Worm (Caenorhabditis elegans) whole organism, midembryonic: ENCODE measurements around the gene vnut-1.

Source experiments
- T22C8.4 ChIP-seq: fragments of 200-800 bp; sonication (Bioruptor generic); IDR thresholded peaks from 2 replicates; pipeline ENCODE4 v1.3.6; 2022; ENCODE audit warnings: missing genetic modification characterization, missing compliant biosample characterization
- cog-1 ChIP-seq: sonication (generic microtip); optimal IDR thresholded peaks from 2 replicates; lab custom pipeline; 2016; ENCODE audit warnings: missing genetic modification characterization, missing compliant biosample characterization
- flt-1 ChIP-seq: fragments of 200-800 bp; sonication (Bioruptor generic); IDR thresholded peaks from 2 replicates; pipeline ENCODE4 v1.3.6; 2022; ENCODE audit warnings: missing genetic modification characterization, missing compliant biosample characterization
- klf-2 ChIP-seq: fragments of 200-800 bp; sonication (Bioruptor generic); conservative IDR thresholded peaks from 2 replicates; pipeline ENCODE4 v1.3.6; 2022; ENCODE audit warnings: missing genetic modification reagents, missing genetic modification characterization, missing compliant biosample characterization
- med-1 ChIP-seq: sonication (generic microtip); optimal IDR thresholded peaks from 2 replicates; lab custom pipeline; 2017; ENCODE audit warnings: missing genetic modification characterization, mild to moderate bottlenecking, missing compliant biosample characterization, antibody characterized with exemption, missing genetic modification reagents; ENCODE audit not compliant: insufficient read depth
- ref-1 ChIP-seq: fragments of 200-800 bp; sonication (Bioruptor generic); conservative IDR thresholded peaks from 2 replicates; pipeline ENCODE4 v1.3.6; 2022; ENCODE audit warnings: missing genetic modification reagents, missing genetic modification characterization, missing compliant biosample characterization
- tab-1 ChIP-seq: fragments of 200-800 bp; sonication (Bioruptor generic); IDR thresholded peaks from 2 replicates; pipeline ENCODE4 v1.3.6; 2022; ENCODE audit warnings: missing genetic modification characterization, missing compliant biosample characterization
- ztf-23 ChIP-seq: fragments of 200-800 bp; sonication (Bioruptor generic); IDR thresholded peaks from 2 replicates; pipeline ENCODE4 v1.3.6; 2022; ENCODE audit warnings: missing genetic modification reagents, missing genetic modification characterization, missing compliant biosample characterization
- ztf-29 ChIP-seq: fragments of 200-800 bp; sonication (Bioruptor generic); IDR thresholded peaks from 2 replicates; pipeline ENCODE4 v1.3.6; 2022; ENCODE audit warnings: missing genetic modification reagents, missing genetic modification characterization, missing compliant biosample characterization

vnut-1 gene

DNA sequence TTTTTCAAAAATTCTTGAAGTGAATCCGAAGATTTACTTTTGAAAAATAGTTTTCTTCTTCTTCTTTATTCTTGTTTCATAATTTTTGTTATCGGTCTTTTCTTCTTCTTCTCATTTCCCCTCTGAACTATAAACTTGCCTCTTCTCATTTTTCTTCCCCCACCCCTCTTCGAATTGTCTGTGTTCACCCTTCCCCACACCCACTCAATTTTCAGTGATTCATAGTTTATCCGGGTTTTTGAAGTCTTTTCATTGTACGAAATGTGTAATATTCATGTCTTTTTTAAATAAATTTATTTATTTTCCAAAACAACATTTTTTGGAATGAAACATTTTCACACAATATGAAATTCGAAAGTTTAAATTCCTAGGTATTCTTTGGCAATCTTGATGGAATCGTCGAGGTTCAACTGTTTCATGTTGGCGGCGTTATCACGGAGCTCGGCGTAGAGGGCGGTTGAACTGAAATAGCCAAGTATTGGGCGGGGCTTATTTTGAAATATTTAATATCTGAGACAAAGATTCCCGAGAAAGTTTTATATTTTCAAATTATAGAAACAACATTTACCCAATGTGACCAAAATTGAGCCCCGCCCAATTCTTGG lies 3.1 kb downstream of the vnut-1 start:
- TF ChIP-seq klf-2 (no peak), ztf-23 (no peak), ref-1 (GFP tag; lab: Robert Waterston, UW) (no peak), flt-1 (GFP tag; lab: Robert Waterston, UW) (no peak), T22C8.4 (no peak), tab-1 (GFP tag; lab: Robert Waterston, UW) (no peak), ztf-29 (no peak), cog-1 (no peak), med-1 (GFP tag; lab: Kevin White, UChicago) (no peak)

DNA sequence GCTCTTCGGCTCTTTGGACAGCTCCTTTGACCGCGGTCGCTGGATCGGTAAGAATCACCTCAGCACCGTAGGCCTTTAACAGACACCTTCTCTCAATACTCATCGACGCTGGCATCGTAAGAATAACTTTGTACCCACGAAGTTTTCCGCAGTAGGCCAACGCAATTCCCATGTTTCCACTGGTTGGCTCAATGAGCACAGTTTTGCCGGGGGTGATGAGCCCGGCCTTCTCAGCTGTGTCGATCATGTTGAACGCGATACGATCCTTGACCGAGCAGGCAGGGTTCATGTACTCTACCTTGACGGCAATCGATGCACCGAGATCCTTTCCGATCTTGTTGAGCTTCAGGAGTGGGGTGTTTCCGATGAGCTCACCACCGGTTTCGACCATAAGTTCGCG lies 4.4 kb downstream of the vnut-1 start:
- TF ChIP-seq ztf-29: no peak
- TF ChIP-seq ztf-23: no peak
- TF ChIP-seq cog-1: no peak
- no peak for TF ChIP-seq tab-1 (GFP tag; lab: Robert Waterston, UW)
- no peak for TF ChIP-seq flt-1 (GFP tag; lab: Robert Waterston, UW)
- no peak for TF ChIP-seq T22C8.4
- no peak for TF ChIP-seq ref-1 (GFP tag; lab: Robert Waterston, UW)
- no peak for TF ChIP-seq med-1 (GFP tag; lab: Kevin White, UChicago)
- no peak for TF ChIP-seq klf-2

DNA sequence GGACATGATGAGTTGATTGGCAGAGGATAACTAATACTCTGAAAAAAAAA lies 4.6 kb downstream of the vnut-1 start, which contains the start of gene cysl-2:
Gene cysl-2 (minus strand): TSS at position 38 of the 50 bp plus-strand sequence.
- TF ChIP-seq T22C8.4 (no peak), med-1 (GFP tag; lab: Kevin White, UChicago) (no peak), cog-1 (no peak)

DNA sequence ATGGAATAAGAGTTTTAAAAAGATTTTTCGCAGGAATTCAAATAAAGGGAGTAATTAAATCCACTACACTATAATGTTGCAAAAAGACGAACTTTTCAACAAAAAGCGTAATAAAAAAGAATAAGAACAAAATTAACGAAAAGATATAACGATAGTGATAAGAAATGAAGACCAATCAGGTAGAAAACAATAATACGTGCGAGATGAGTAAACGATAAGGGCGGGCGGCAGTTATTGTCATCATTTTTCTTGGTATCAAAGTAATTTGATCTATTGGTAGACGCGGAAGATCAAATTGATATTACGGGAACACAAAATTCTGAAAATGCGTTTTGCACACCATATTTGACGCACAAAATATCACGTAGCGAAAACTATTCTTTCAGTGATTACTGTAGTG lies 4.9 kb downstream of the vnut-1 start:
- TF ChIP-seq cog-1 (no peak), ztf-29 (no peak), ref-1 (GFP tag; lab: Robert Waterston, UW) (no peak), T22C8.4 (no peak), tab-1 (GFP tag; lab: Robert Waterston, UW) (no peak), klf-2 (no peak), flt-1 (GFP tag; lab: Robert Waterston, UW) (no peak), med-1 (GFP tag; lab: Kevin White, UChicago) (no peak), ztf-23 (no peak)

DNA sequence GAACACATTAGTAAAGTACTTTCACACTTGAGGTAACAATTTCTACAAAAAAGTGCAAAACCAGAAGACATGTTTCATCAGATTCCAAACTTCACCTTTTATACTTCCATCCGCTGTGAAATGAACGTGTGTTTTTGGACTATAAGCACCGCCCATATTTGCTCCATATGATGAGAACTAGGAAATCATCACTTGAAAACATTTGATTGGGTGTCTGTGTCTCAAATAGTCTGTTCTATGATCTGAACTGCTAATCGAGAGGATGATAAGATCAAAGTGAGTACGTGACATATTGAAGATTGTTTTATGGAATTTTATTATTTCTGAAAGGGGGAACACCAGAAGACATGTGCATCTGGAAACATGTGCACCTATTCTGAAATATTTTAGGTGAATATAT lies 5.7 kb downstream of the vnut-1 start:
- TF ChIP-seq klf-2 (no peak), ztf-23 (no peak), ztf-29 (no peak), med-1 (GFP tag; lab: Kevin White, UChicago) (no peak), tab-1 (GFP tag; lab: Robert Waterston, UW) (no peak), T22C8.4 (no peak), flt-1 (GFP tag; lab: Robert Waterston, UW) (no peak), ref-1 (GFP tag; lab: Robert Waterston, UW) (no peak), cog-1 (no peak)

DNA sequence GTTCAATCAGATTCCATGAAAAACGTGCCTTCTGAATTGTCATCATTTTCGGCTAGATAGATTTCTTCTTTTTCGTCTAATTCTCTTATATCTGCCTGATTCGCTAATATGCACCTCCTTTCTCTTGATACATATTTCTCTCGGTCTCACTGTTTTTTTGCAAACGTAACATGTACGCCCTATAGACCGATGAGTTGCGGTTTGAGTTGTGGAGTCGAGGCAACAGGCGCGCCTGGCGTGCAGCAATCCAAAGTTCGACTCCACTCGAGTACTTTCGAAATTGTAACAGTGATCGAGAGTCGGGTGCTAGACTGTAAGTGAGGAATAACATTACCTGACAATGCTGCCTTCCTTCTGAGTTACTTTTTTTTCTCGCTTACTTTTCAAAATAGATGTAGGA lies 7.2 kb downstream of the vnut-1 start:
- TF ChIP-seq ztf-29 (peak; percentile 90), cog-1 (peak; percentile 92), ref-1 (GFP tag; lab: Robert Waterston, UW) (peak; percentile 82), flt-1 (GFP tag; lab: Robert Waterston, UW) (peak; percentile 96), klf-2 (peak; percentile 88), ztf-23 (peak; percentile 92), T22C8.4 (peak; percentile 87), med-1 (GFP tag; lab: Kevin White, UChicago) (peak; percentile 72), tab-1 (GFP tag; lab: Robert Waterston, UW) (peak; percentile 92)

DNA sequence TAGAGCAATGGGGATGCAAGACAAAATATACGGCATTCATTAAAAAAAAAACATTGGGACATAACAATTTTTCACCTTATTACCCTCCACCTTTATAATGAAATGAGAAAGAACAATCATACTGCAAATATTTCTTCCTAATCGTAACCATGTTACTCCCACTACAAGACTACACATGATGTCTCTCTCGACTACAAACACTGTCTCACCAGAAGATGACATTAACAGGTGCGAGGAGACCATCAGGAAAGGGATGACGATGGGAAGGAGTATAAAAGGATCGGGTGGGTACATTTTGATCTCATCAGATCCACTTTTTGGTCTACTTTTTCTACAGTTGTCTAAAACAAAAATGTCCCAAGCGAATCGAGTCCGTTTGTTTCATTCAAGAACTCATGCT lies 8.2 kb downstream of the vnut-1 start, which contains the start of gene dhs-8:
Gene dhs-8 (plus strand): TSS at position 179 of the 400 bp plus-strand sequence.
- no peak for TF ChIP-seq tab-1 (GFP tag; lab: Robert Waterston, UW)
- no peak for TF ChIP-seq flt-1 (GFP tag; lab: Robert Waterston, UW)
- TF ChIP-seq T22C8.4: no peak

DNA sequence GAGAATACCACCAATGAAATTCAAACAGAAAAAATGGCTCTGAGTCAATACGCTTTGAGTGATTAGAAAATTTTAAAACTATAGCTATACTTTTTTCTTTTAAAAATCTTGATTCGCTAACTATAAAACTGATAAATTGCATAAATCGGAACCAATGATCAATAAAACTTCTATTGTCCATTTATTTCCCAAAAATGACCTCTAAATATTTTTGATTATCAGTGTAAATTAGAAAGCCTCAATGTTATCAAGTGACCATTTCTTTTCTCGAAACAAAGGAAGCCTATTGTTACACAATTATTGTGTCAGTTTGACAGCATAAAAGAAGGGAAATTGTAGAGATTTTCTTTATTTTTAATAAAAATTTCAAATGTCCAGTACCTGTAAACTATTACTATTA lies 10.5 kb downstream of the vnut-1 start, which contains the start of gene K10H10.4:
Gene K10H10.4 (plus strand): TSS at position 301 of the 400 bp plus-strand sequence.
- no peak for TF ChIP-seq ztf-29
- TF ChIP-seq ztf-23: no peak
- TF ChIP-seq cog-1: no peak
- no peak for TF ChIP-seq tab-1 (GFP tag; lab: Robert Waterston, UW)
- no peak for TF ChIP-seq flt-1 (GFP tag; lab: Robert Waterston, UW)
- TF ChIP-seq T22C8.4: no peak

DNA sequence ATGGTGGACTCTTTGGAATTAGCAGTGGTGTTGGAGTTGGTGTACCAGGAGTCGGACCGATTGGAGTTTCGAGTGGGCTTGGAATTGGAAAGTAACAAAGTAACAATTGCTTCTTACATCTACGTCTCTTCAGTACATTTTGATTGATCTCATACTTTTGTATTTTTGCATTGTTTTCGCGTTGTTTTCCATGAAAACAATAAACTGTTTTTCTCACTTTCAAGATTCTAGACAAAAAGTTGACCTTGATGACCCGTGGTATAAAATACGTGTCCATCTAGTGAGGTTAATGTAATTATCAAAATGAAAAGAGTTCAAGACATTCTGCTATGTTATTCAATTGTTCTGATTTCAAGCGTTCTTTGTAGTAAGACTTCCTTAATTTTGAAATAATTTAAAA lies 11.8 kb downstream of the vnut-1 start, which contains the start of gene K10H10.5:
Gene K10H10.5 (plus strand): TSS at position 301 of the 400 bp plus-strand sequence.
- TF ChIP-seq ref-1 (GFP tag; lab: Robert Waterston, UW) (no peak), T22C8.4 (no peak), med-1 (GFP tag; lab: Kevin White, UChicago) (no peak), ztf-29 (no peak), cog-1 (no peak), klf-2 (no peak), flt-1 (GFP tag; lab: Robert Waterston, UW) (no peak), ztf-23 (no peak), tab-1 (GFP tag; lab: Robert Waterston, UW) (no peak)

DNA sequence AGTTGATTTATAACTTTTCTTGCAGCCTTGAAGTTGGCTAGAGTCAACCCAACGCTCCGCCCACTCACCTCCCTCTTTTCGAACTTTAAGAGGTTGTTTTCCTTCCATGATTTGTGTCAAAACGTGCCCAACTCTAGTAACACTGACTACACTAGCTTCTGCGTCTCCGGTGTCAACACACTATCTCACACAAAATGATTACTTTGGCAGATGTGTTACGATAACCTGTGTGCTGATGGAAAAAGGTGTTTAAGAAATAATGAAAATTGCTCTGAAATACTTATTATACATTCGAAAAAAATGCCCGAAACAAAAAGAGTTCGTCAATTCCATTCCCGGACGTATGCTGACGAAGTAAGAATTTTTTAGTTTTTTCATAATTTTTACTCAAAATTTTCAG lies 13.4 kb downstream of the vnut-1 start, which contains the start of gene K10H10.6:
Gene K10H10.6 (plus strand): TSS at position 301 of the 400 bp plus-strand sequence.
- no peak for TF ChIP-seq cog-1
- no peak for TF ChIP-seq T22C8.4

DNA sequence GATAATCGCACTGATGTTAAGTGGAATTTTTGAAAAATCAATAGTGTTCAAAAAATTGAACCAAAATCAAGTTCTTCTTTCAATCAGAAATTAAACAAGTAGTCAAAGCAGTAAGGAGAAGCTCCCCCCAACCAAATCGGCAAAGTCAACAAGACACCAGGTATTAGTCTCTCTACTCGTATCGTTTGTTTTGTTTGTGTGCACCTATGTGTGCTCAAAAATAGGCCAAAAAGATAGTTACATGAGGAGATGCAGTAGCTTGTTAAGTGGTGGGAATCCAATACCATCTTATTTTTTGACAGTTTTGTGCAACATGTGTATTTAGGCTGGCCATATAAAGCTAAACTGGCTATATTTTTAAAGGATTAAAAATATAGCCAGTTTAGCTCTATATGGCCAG lies 16.6 kb downstream of the vnut-1 start, which contains the start of gene K10H10.12:
Gene K10H10.12 (minus strand): TSS at position 101 of the 400 bp plus-strand sequence.
- TF ChIP-seq ztf-29 (no peak), med-1 (GFP tag; lab: Kevin White, UChicago) (no peak), tab-1 (GFP tag; lab: Robert Waterston, UW) (no peak), ztf-23 (no peak), T22C8.4 (no peak), klf-2 (no peak), flt-1 (GFP tag; lab: Robert Waterston, UW) (no peak), ref-1 (GFP tag; lab: Robert Waterston, UW) (no peak), cog-1 (no peak)
